Fruit fly (Drosophila melanogaster): ENCODE data around the gene CG14857.

CG14857 gene

dm6 chr3R:14765364-14765993 lies 36.1 kb upstream of the CG14857 start:
- TF ChIP-seq CG1620 (GFP tag; optimal IDR thresholded peaks at IDR 0.05) (no peak), CG14711 (tag; optimal IDR thresholded peaks at IDR 0.05) (no peak), cnc (optimal IDR thresholded peaks at IDR 0.05) (no peak), Hr96 (GFP tag; optimal IDR thresholded peaks at IDR 0.05) (no peak), CG7101 (tag; optimal IDR thresholded peaks at IDR 0.05) (no peak), toe (GFP tag; optimal IDR thresholded peaks at IDR 0.05) (no peak), Mnt (GFP tag; optimal IDR thresholded peaks at IDR 0.05) (no peak), CG12768 (GFP tag; optimal IDR thresholded peaks at IDR 0.05) (no peak), CG7045 (GFP tag; optimal IDR thresholded peaks at IDR 0.05) (no peak), pad (GFP tag; optimal IDR thresholded peaks at IDR 0.05) (no peak)

dm6 chr3R:14766439-14767025 lies 35.0 kb upstream of the CG14857 start:
- TF ChIP-seq CG14711 (tag; optimal IDR thresholded peaks at IDR 0.05): no peak
- TF ChIP-seq ovo (GFP tag; optimal IDR thresholded peaks at IDR 0.05): no peak
- TF ChIP-seq toe (GFP tag; optimal IDR thresholded peaks at IDR 0.05): no peak
- TF ChIP-seq Hr96 (GFP tag; optimal IDR thresholded peaks at IDR 0.05): no peak
- no peak for TF ChIP-seq CG5204 (GFP tag; optimal IDR thresholded peaks at IDR 0.05)
- TF ChIP-seq Mnt (GFP tag; optimal IDR thresholded peaks at IDR 0.05): no peak
- TF ChIP-seq bab1 (GFP tag; optimal IDR thresholded peaks at IDR 0.05): no peak
- TF ChIP-seq CG12768 (GFP tag; optimal IDR thresholded peaks at IDR 0.05): no peak
- no peak for TF ChIP-seq cnc (optimal IDR thresholded peaks at IDR 0.05)
- TF ChIP-seq CG11617 (GFP tag; optimal IDR thresholded peaks at IDR 0.05): no peak
- no peak for TF ChIP-seq tj (GFP tag; optimal IDR thresholded peaks at IDR 0.05)
- no peak for TF ChIP-seq CG7101 (tag; optimal IDR thresholded peaks at IDR 0.05)
- TF ChIP-seq CG1620 (GFP tag; optimal IDR thresholded peaks at IDR 0.05): no peak
- TF ChIP-seq cic (GFP tag; optimal IDR thresholded peaks at IDR 0.05): no peak
- no peak for TF ChIP-seq CG33017 (tag; optimal IDR thresholded peaks at IDR 0.05)
- no peak for TF ChIP-seq CG7045 (GFP tag; optimal IDR thresholded peaks at IDR 0.05)
- TF ChIP-seq Clk (GFP tag; optimal IDR thresholded peaks at IDR 0.05): no peak

- TF ChIP-seq CG7045 (GFP tag; optimal IDR thresholded peaks at IDR 0.05): no peak
- TF ChIP-seq CG5204 (GFP tag; optimal IDR thresholded peaks at IDR 0.05): peak; percentile 37
Observed at dm6 chr3R:14775395-14775794, 26.2 kb upstream of the CG14857 start.

- TF ChIP-seq Mnt (GFP tag; optimal IDR thresholded peaks at IDR 0.05) (no peak), toe (GFP tag; optimal IDR thresholded peaks at IDR 0.05) (peak; percentile 21), ovo (GFP tag; optimal IDR thresholded peaks at IDR 0.05) (no peak), kay (GFP tag; ENCODE audit: borderline replicate concordance) (peak; percentile 90), CG33017 (tag; optimal IDR thresholded peaks at IDR 0.05) (peak; percentile 43), Clk (GFP tag; optimal IDR thresholded peaks at IDR 0.05) (no peak), CG12768 (GFP tag; optimal IDR thresholded peaks at IDR 0.05) (peak; percentile 8)
Observed at dm6 chr3R:14779733-14780278, 21.8 kb upstream of the CG14857 start.

- TF ChIP-seq kay (GFP tag; ENCODE audit: borderline replicate concordance): peak; percentile 91
- TF ChIP-seq CG14711 (tag; optimal IDR thresholded peaks at IDR 0.05): no peak
- TF ChIP-seq cnc (optimal IDR thresholded peaks at IDR 0.05): no peak
- no peak for TF ChIP-seq Crg-1 (GFP tag; optimal IDR thresholded peaks at IDR 0.05)
- peak; percentile 38 for TF ChIP-seq cic (GFP tag; optimal IDR thresholded peaks at IDR 0.05)
- TF ChIP-seq CG7045 (GFP tag; optimal IDR thresholded peaks at IDR 0.05): no peak
- no peak for TF ChIP-seq Hr96 (GFP tag; optimal IDR thresholded peaks at IDR 0.05)
- TF ChIP-seq tj (GFP tag; optimal IDR thresholded peaks at IDR 0.05): no peak
- TF ChIP-seq CG5204 (GFP tag; optimal IDR thresholded peaks at IDR 0.05): no peak
- no peak for TF ChIP-seq bab1 (GFP tag; optimal IDR thresholded peaks at IDR 0.05)
- TF ChIP-seq toe (GFP tag; optimal IDR thresholded peaks at IDR 0.05): no peak
- no peak for TF ChIP-seq CG33017 (tag; optimal IDR thresholded peaks at IDR 0.05)
- TF ChIP-seq Clk (GFP tag; optimal IDR thresholded peaks at IDR 0.05): no peak
- TF ChIP-seq pad (GFP tag; optimal IDR thresholded peaks at IDR 0.05): no peak
- TF ChIP-seq Mnt (GFP tag; optimal IDR thresholded peaks at IDR 0.05): no peak
- TF ChIP-seq CG1620 (GFP tag; optimal IDR thresholded peaks at IDR 0.05): no peak
- peak; percentile 26 for TF ChIP-seq CG12768 (GFP tag; optimal IDR thresholded peaks at IDR 0.05)
- no peak for TF ChIP-seq ovo (GFP tag; optimal IDR thresholded peaks at IDR 0.05)
- no peak for TF ChIP-seq CG11617 (GFP tag; optimal IDR thresholded peaks at IDR 0.05)
- TF ChIP-seq CG7101 (tag; optimal IDR thresholded peaks at IDR 0.05): no peak
Observed at dm6 chr3R:14780747-14781146, 20.8 kb upstream of the CG14857 start.

- no peak for TF ChIP-seq CG5204 (GFP tag; optimal IDR thresholded peaks at IDR 0.05)
- TF ChIP-seq kay (GFP tag; ENCODE audit: borderline replicate concordance): peak; percentile 11
Observed at dm6 chr3R:14785335-14785734, 16.2 kb upstream of the CG14857 start.

- TF ChIP-seq toe (GFP tag; optimal IDR thresholded peaks at IDR 0.05): no peak
- TF ChIP-seq CG33017 (tag; optimal IDR thresholded peaks at IDR 0.05): no peak
- TF ChIP-seq tj (GFP tag; optimal IDR thresholded peaks at IDR 0.05): no peak
- no peak for TF ChIP-seq CG7045 (GFP tag; optimal IDR thresholded peaks at IDR 0.05)
Observed at dm6 chr3R:14786669-14787068, 14.9 kb upstream of the CG14857 start.
